Worm (Caenorhabditis elegans): ENCODE results near the gene C31H1.5.

Gene C31H1.5

ce11 chrIV:5796694-5797093 lies at the start of gene C31H1.5:
C31H1.5 (minus strand) TSS chrIV:5796794.
- TF ChIP-seq W03F9.2 (tag; optimal IDR thresholded peaks at IDR 0.05), result no peak
- TF ChIP-seq dao-5 (tag; optimal IDR thresholded peaks at IDR 0.05), result no peak
- TF ChIP-seq him-1 (tag; optimal IDR thresholded peaks at IDR 0.05), result no peak

ce11 chrIV:5846269-5846668 lies 49.7 kb upstream of the C31H1.5 start, which contains the start of gene sams-4:
sams-4 (minus strand) TSS chrIV:5846369.
- no peak for TF ChIP-seq him-1 (tag; optimal IDR thresholded peaks at IDR 0.05)
- TF ChIP-seq W03F9.2 (tag; optimal IDR thresholded peaks at IDR 0.05), result no peak
- TF ChIP-seq dao-5 (tag; optimal IDR thresholded peaks at IDR 0.05), result no peak

- TF ChIP-seq him-1 (tag; optimal IDR thresholded peaks at IDR 0.05) (no peak), W03F9.2 (tag; optimal IDR thresholded peaks at IDR 0.05) (no peak), dao-5 (tag; optimal IDR thresholded peaks at IDR 0.05) (no peak)
Measured at ce11 chrIV:5842905-5843304, 46.3 kb upstream of the C31H1.5 start.

ce11 chrIV:5839178-5839577 lies 42.6 kb upstream of the C31H1.5 start, which contains the start of gene C06E7.2:
C06E7.2 (plus strand) TSS chrIV:5839478.
- TF ChIP-seq dao-5 (tag; optimal IDR thresholded peaks at IDR 0.05) (no peak), W03F9.2 (tag; optimal IDR thresholded peaks at IDR 0.05) (no peak), him-1 (tag; optimal IDR thresholded peaks at IDR 0.05) (no peak)

ce11 chrIV:5834182-5834581 lies 37.6 kb upstream of the C31H1.5 start:
- TF ChIP-seq W03F9.2 (tag; optimal IDR thresholded peaks at IDR 0.05) (no peak), dao-5 (tag; optimal IDR thresholded peaks at IDR 0.05) (no peak), him-1 (tag; optimal IDR thresholded peaks at IDR 0.05) (no peak)

- no peak for TF ChIP-seq W03F9.2 (tag; optimal IDR thresholded peaks at IDR 0.05)
- no peak for TF ChIP-seq him-1 (tag; optimal IDR thresholded peaks at IDR 0.05)
- no peak for TF ChIP-seq dao-5 (tag; optimal IDR thresholded peaks at IDR 0.05)
Measured at ce11 chrIV:5832801-5833200, 36.2 kb upstream of the C31H1.5 start.

ce11 chrIV:5824493-5824892 lies 27.9 kb upstream of the C31H1.5 start, which contains the start of gene egal-1:
egal-1 (plus strand) TSS chrIV:5824793.
- TF ChIP-seq dao-5 (tag; optimal IDR thresholded peaks at IDR 0.05) (no peak), W03F9.2 (tag; optimal IDR thresholded peaks at IDR 0.05) (no peak), him-1 (tag; optimal IDR thresholded peaks at IDR 0.05) (no peak)

- TF ChIP-seq him-1 (tag; optimal IDR thresholded peaks at IDR 0.05) (no peak), W03F9.2 (tag; optimal IDR thresholded peaks at IDR 0.05) (no peak), dao-5 (tag; optimal IDR thresholded peaks at IDR 0.05) (no peak)
Measured at ce11 chrIV:5821997-5822396, 25.4 kb upstream of the C31H1.5 start.

ce11 chrIV:5820953-5821352 lies 24.4 kb upstream of the C31H1.5 start:
- no peak for TF ChIP-seq dao-5 (tag; optimal IDR thresholded peaks at IDR 0.05)
- no peak for TF ChIP-seq him-1 (tag; optimal IDR thresholded peaks at IDR 0.05)
- TF ChIP-seq W03F9.2 (tag; optimal IDR thresholded peaks at IDR 0.05), result no peak

ce11 chrIV:5820056-5820799 lies 23.6 kb upstream of the C31H1.5 start:
- TF ChIP-seq W03F9.2 (tag; optimal IDR thresholded peaks at IDR 0.05), result no peak
- TF ChIP-seq dao-5 (tag; optimal IDR thresholded peaks at IDR 0.05), result no peak
- no peak for TF ChIP-seq him-1 (tag; optimal IDR thresholded peaks at IDR 0.05)

- no peak for TF ChIP-seq him-1 (tag; optimal IDR thresholded peaks at IDR 0.05)
- no peak for TF ChIP-seq W03F9.2 (tag; optimal IDR thresholded peaks at IDR 0.05)
- no peak for TF ChIP-seq dao-5 (tag; optimal IDR thresholded peaks at IDR 0.05)
Measured at ce11 chrIV:5817459-5817858, 20.9 kb upstream of the C31H1.5 start.

ce11 chrIV:5816466-5816865 lies 19.9 kb upstream of the C31H1.5 start:
- TF ChIP-seq him-1 (tag; optimal IDR thresholded peaks at IDR 0.05) (no peak), dao-5 (tag; optimal IDR thresholded peaks at IDR 0.05) (no peak), W03F9.2 (tag; optimal IDR thresholded peaks at IDR 0.05) (no peak)

- TF ChIP-seq W03F9.2 (tag; optimal IDR thresholded peaks at IDR 0.05) (peak; percentile 13), him-1 (tag; optimal IDR thresholded peaks at IDR 0.05) (no peak), dao-5 (tag; optimal IDR thresholded peaks at IDR 0.05) (no peak)
Measured at ce11 chrIV:5814092-5814650, 17.6 kb upstream of the C31H1.5 start, which contains the start of gene oops-1. oops-1 (minus strand) TSS chrIV:5814142.

- TF ChIP-seq dao-5 (tag; optimal IDR thresholded peaks at IDR 0.05) (no peak), W03F9.2 (tag; optimal IDR thresholded peaks at IDR 0.05) (no peak), him-1 (tag; optimal IDR thresholded peaks at IDR 0.05) (no peak)
Measured at ce11 chrIV:5811079-5811622, 14.6 kb upstream of the C31H1.5 start.

Measured in whole organism, L4/young adult.